Fruit fly (Drosophila melanogaster): Measurements from ENCODE around the gene GC2.

GC2 gene

dm6 chr3R:11964000-11964399, 7.5 kb upstream of the GC2 start:
- no peak for TF ChIP-seq CG17801 (GFP tag; optimal IDR thresholded peaks at IDR 0.05; ENCODE audit: partially characterized antibody)

- TF ChIP-seq CG17801 (GFP tag; optimal IDR thresholded peaks at IDR 0.05; ENCODE audit: partially characterized antibody): peak; percentile 80
These were observed 4.0 kb upstream of the GC2 start, which contains the start of the genes CG12213 and GC1 for dm6 chr3R:11967262-11968029. Gene CG12213 (minus strand): TSS chr3R:11967691. Gene GC1 (plus strand): TSS chr3R:11967708.

DNA sequence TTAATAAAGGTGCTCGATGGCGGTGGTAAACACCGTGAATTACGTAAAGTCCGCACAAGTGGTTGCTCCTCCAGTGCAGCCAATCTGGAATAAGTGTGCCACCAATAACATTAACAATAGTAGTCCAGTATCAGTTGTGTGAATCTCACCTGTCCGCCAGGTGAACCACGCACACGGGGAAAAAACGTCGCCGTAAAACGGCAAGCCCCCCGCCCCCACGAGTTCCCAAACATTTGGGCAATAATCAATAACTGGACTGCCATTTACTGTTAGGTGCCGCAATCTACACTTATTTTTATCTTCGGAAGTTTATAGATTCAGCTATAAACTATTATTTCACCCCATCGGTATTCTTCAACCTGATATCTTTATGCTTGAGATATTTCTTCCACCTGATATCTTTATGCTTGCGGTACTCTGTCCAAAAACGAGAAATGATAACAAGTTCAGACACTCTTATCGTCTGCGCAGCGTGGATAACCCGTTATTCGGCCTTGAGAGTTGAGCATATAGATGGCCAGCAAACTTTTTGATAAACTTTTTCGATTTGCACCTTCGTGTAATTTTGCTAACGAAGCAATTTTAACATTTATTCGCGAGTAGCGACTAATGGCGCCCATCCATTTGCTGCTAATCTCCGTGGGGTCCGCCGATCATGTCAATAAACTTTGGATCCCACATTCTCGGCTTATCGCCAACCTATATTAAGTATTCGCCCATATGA, 3.3 kb upstream of the GC2 start:
- no peak for TF ChIP-seq CG17801 (GFP tag; optimal IDR thresholded peaks at IDR 0.05; ENCODE audit: partially characterized antibody)

DNA sequence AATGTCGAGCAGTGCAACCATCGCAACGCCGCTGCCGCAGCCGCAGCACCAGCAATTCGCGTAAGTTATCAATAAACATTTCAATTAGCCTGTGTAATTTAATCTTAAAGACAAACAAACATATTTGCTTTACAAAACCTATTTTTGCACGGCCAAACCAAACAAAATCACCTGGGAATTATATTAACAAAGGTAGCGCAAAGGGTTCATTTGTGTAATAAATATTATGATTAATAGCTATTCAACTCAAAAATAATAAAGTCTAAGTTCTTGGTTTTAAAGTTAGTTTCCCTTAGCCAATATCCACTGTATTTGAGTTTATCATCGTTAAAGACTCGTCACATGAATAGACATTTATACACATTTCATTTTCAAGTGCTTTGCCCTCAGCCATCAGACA, 2.3 kb upstream of the GC2 start:
- no peak for TF ChIP-seq CG17801 (GFP tag; optimal IDR thresholded peaks at IDR 0.05; ENCODE audit: partially characterized antibody)

DNA sequence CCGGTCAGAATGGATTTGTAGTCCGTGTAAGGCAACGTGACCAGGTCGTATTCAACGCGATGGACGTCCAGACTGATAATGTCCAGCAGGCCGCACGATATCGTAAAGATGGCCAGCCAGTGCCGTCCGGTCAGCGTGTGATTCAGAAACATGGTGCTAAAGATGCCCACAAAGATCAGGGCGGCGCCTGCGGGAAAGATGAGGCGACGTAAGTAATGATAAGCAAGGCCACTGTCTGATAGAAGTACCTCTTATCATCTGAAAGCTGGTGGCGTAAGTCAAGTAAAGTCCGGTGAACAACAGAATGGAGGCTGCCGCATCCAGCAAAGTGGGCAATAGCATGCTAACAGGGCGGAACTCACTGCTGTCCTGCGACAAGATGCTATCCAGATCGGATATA, 2.3 kb downstream of the GC2 start:
- no peak for TF ChIP-seq CG17801 (GFP tag; optimal IDR thresholded peaks at IDR 0.05; ENCODE audit: partially characterized antibody)

DNA sequence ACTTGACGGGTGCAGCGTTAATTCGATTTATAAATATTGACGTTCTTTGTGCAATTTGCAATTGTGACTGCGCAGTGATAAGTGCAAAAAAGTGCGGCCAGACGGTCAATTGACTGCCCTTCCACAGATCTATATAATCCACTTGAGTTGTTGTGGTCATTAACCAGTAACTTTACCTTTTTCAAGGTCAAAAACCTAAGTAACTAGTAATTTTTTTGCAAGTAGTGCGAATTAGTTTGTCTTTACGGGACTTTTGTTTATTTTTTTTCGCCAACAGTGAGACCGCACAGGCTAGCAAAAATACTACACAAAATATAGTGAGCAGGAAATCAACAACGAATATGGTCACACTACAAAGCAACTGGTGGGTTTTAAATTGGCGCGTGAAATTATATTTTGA, 3.1 kb downstream of the GC2 start, which contains the start of gene Tango9:
TSS of gene Tango9 (minus strand) at position 280 of the 400 bp plus-strand sequence.
- peak; percentile 39 for TF ChIP-seq CG17801 (GFP tag; optimal IDR thresholded peaks at IDR 0.05; ENCODE audit: partially characterized antibody)

DNA sequence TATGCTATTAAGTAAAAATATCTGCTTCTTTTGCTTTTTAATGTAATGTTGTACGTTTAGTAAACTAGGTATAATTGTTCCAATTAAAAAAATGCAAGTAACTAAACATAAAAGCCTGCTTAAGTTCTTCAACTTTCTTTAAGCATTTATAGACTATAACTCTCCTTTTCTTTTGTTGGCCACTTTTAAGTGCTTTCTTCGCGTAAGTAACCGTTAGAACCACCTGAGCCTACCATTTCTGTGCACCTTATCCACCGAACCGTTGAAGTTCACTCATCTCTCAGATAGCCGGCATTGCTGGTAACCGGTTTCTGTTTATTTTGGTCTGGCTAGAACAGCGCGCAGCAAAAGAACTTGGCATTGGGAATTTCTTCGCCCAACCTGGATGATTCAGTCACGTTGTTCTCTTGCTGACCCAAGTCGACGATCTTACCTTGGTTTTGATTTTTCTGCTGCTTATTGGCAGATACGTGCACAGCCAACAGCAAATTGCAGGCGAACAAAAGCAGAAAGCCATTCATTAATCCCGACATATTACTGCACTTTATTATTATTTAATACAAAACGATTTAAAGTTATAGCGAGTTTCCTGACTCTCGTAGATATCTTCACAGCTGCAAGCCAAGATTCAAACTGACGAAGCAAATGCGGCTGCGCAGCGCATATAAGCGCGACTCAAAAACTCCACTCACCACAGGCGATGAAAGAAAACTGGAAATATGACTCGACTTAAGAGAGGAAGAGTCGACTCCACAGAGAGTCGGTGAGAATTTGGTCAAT, 5.3 kb downstream of the GC2 start, which contains the start of gene CG10005:
TSS of gene CG10005 (minus strand) at position 642 of the 780 bp plus-strand sequence.
- no peak for TF ChIP-seq CG17801 (GFP tag; optimal IDR thresholded peaks at IDR 0.05; ENCODE audit: partially characterized antibody)

dm6 chr3R:11977336-11977678, 5.8 kb downstream of the GC2 start:
- no peak for TF ChIP-seq CG17801 (GFP tag; optimal IDR thresholded peaks at IDR 0.05; ENCODE audit: partially characterized antibody)

dm6 chr3R:11978278-11978677, 6.8 kb downstream of the GC2 start:
- no peak for TF ChIP-seq CG17801 (GFP tag; optimal IDR thresholded peaks at IDR 0.05; ENCODE audit: partially characterized antibody)

- peak; percentile 11 for TF ChIP-seq CG17801 (GFP tag; optimal IDR thresholded peaks at IDR 0.05; ENCODE audit: partially characterized antibody)
These were observed 8.5 kb downstream of the GC2 start, which contains the start of gene CG18547 for dm6 chr3R:11979879-11980571. Gene CG18547 (minus strand): TSS chr3R:11980390.

DNA sequence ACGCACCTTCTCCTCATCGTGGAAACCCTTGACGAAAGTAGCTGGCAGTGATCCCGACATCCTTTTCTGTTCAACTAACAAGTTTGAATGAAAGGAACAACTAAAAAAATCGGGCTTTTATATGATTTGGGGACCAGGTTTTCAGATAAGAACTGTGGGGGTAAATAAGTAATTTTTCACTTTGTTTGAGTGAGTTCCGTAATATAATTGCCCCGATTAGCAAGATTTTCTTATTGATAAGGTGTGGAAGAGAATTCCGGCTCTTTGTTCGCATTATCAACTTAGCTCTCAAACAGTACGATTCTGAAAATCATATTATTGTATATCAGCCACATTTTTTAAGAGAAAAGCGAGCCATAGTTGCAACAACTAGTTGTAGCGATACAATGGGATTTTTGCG, 10.5 kb downstream of the GC2 start, which contains the start of gene CG12224:
TSS of gene CG12224 (minus strand) at position 101 of the 400 bp plus-strand sequence.
- TF ChIP-seq CG17801 (GFP tag; optimal IDR thresholded peaks at IDR 0.05; ENCODE audit: partially characterized antibody): no peak

- no peak for TF ChIP-seq CG17801 (GFP tag; optimal IDR thresholded peaks at IDR 0.05; ENCODE audit: partially characterized antibody)
These were observed 11.1 kb downstream of the GC2 start for dm6 chr3R:11982547-11982946.

dm6 chr3R:11984441-11984840, 12.9 kb downstream of the GC2 start, which contains the start of gene CG3397:
Gene CG3397 (minus strand): TSS chr3R:11984541.
- no peak for TF ChIP-seq CG17801 (GFP tag; optimal IDR thresholded peaks at IDR 0.05; ENCODE audit: partially characterized antibody)

DNA sequence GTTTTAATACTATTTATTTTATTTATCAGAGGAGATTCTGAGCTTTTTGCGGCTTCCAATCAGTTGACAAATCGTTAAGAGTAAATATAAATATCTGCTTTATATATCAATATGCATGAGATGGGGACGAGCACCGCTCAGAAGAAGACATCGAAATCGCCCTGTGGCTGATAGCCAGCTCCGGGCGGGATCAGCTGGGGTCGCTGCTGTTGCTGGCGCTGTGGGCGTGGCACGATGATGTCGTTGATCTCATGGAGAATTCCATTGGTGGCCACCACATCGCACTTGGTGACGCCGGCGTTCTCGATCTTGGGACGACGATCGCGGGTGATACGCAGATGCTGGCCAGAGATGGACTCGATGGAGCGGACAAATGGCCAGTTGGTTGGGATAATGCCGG, 13.4 kb downstream of the GC2 start:
- TF ChIP-seq CG17801 (GFP tag; optimal IDR thresholded peaks at IDR 0.05; ENCODE audit: partially characterized antibody): no peak

All from ovary, adult (tissue).